Fruit fly (Drosophila melanogaster): ENCODE measurements around the gene CG12204.

CG12204 gene

dm6 chrX:19479869-19480326, 14.3 kb downstream of the CG12204 start, which contains the start of the genes Naa15-16 and mRpS14 (continued):
- TF ChIP-seq Myb (GFP tag; optimal IDR thresholded peaks at IDR 0.05) (peak; percentile 28), jumu (GFP tag; optimal IDR thresholded peaks at IDR 0.05) (peak; percentile 1), crc (GFP tag; optimal IDR thresholded peaks at IDR 0.05) (no peak), Ada2b (GFP tag; IDR thresholded peaks at IDR 0.05) (no peak), CG32767 (GFP tag; IDR thresholded peaks at IDR 0.05) (no peak), CG5953 (GFP tag; IDR thresholded peaks at IDR 0.05) (no peak), Ptx1 (GFP tag; IDR thresholded peaks at IDR 0.05) (no peak), gcm2 (GFP tag; optimal IDR thresholded peaks at IDR 0.05) (no peak), CG9437 (GFP tag; optimal IDR thresholded peaks at IDR 0.05) (peak; percentile 18), CG9609 (GFP tag; optimal IDR thresholded peaks at IDR 0.05) (no peak), nerfin-2 (GFP tag; IDR thresholded peaks at IDR 0.05; ENCODE audit: partially characterized antibody) (peak; percentile 61; the same call in 1 of the 2 replicates), Tbp (GFP tag; optimal IDR thresholded peaks at IDR 0.05) (peak; percentile 9), Poxn (GFP tag; IDR thresholded peaks at IDR 0.05) (no peak), MESR4 (GFP tag; optimal IDR thresholded peaks at IDR 0.05) (peak; percentile 34), CG31388 (GFP tag; optimal IDR thresholded peaks at IDR 0.05) (no peak), ash1 (GFP tag; optimal IDR thresholded peaks at IDR 0.05) (no peak), aop (GFP tag; IDR thresholded peaks at IDR 0.05) (no peak), jing (GFP tag; optimal IDR thresholded peaks at IDR 0.05) (no peak), CG8281 (tag; optimal IDR thresholded peaks at IDR 0.05) (no peak), CG9876 (GFP tag; optimal IDR thresholded peaks at IDR 0.05) (no peak), Lpt (GFP tag; optimal IDR thresholded peaks at IDR 0.05) (no peak), mirr (GFP tag; optimal IDR thresholded peaks at IDR 0.05) (peak; percentile 2), tna (GFP tag; IDR thresholded peaks at IDR 0.05; ENCODE audit: partially characterized antibody) (peak; percentile 69; the same call in 1 of the 2 replicates), D (optimal IDR thresholded peaks at IDR 0.05) (no peak), D (GFP tag; optimal IDR thresholded peaks at IDR 0.05) (no peak), pfk (GFP tag; optimal IDR thresholded peaks at IDR 0.05) (no peak), sna (GFP tag; IDR thresholded peaks at IDR 0.05; ENCODE audit: partially characterized antibody) (0 out of 2 replicates have a peak, but pooled peaks have one; percentile 31), HmgD (GFP tag; optimal IDR thresholded peaks at IDR 0.05) (peak; percentile 14), CG10209 (GFP tag; optimal IDR thresholded peaks at IDR 0.05) (no peak), CG8478 (optimal IDR thresholded peaks at IDR 0.05) (peak; percentile 75), CG34224 (GFP tag; IDR thresholded peaks at IDR 0.05; ENCODE audit: partially characterized antibody) (peak; percentile 70), crp (GFP tag; optimal IDR thresholded peaks at IDR 0.05) (peak; percentile 52 to 90), Ets97D (GFP tag; optimal IDR thresholded peaks at IDR 0.05) (peak; percentile 33), CG3407 (GFP tag; optimal IDR thresholded peaks at IDR 0.05) (no peak), Gsc (GFP tag; IDR thresholded peaks at IDR 0.05) (no peak), CG11723 (GFP tag; optimal IDR thresholded peaks at IDR 0.05) (no peak), CG2129 (GFP tag; IDR thresholded peaks at IDR 0.05; ENCODE audit: partially characterized antibody) (no peak), cad (GFP tag; optimal IDR thresholded peaks at IDR 0.05) (no peak), Opbp (GFP tag; IDR thresholded peaks at IDR 0.05; ENCODE audit: partially characterized antibody) (no peak; the same call in 1 of the 3 replicates), CG7963 (GFP tag; IDR thresholded peaks at IDR 0.05; ENCODE audit: partially characterized antibody) (0 out of 3 replicates have a peak, but pooled peaks have one; percentile 20), CG8290 (GFP tag; optimal IDR thresholded peaks at IDR 0.05) (no peak), CG8290 (tag; optimal IDR thresholded peaks at IDR 0.05) (no peak), fru (optimal IDR thresholded peaks at IDR 0.05) (no peak), CG2202 (tag; optimal IDR thresholded peaks at IDR 0.05) (no peak), Nf-YA (GFP tag; IDR thresholded peaks at IDR 0.05) (no peak), chinmo (GFP tag; IDR thresholded peaks at IDR 0.05; ENCODE audit: partially characterized antibody) (0 out of 4 replicates have a peak, but pooled peaks have one; percentile 69), fu2 (GFP tag; optimal IDR thresholded peaks at IDR 0.05) (no peak), Sox100B (GFP tag; optimal IDR thresholded peaks at IDR 0.05) (no peak), chn (GFP tag; optimal IDR thresholded peaks at IDR 0.05) (no peak), Hr3 (GFP tag; optimal IDR thresholded peaks at IDR 0.05) (no peak), Dll (GFP tag; IDR thresholded peaks at IDR 0.05; ENCODE audit: partially characterized antibody) (0 out of 4 replicates have a peak, but pooled peaks have one; percentile 40)

All from whole organism, embryonic.